Fruit fly (Drosophila melanogaster): ENCODE results near the gene Dad.

Dad gene

dm6 chr3R:17020956-17021355 is 32.9 kb upstream of the Dad start, which contains the start of gene Adsl (continued):
- no peak for TF ChIP-seq abd-A (tag; optimal IDR thresholded peaks at IDR 0.05)
- peak; percentile 88 for TF ChIP-seq MTF-1 (GFP tag; optimal IDR thresholded peaks at IDR 0.05; ENCODE audit: borderline replicate concordance)
- TF ChIP-seq CG10565 (GFP tag; optimal IDR thresholded peaks at IDR 0.05): no peak
- TF ChIP-seq CG12391 (tag; optimal IDR thresholded peaks at IDR 0.05): peak; percentile 72
- peak; percentile 84 for TF ChIP-seq CG1603 (tag; optimal IDR thresholded peaks at IDR 0.05)
- no peak for TF ChIP-seq Atf-2 (GFP tag; optimal IDR thresholded peaks at IDR 0.05)
- TF ChIP-seq Mes4 (GFP tag; optimal IDR thresholded peaks at IDR 0.05): peak; percentile 45
- TF ChIP-seq pfk (GFP tag; optimal IDR thresholded peaks at IDR 0.05): peak; percentile 35
- TF ChIP-seq salm (tag; optimal IDR thresholded peaks at IDR 0.05): peak; percentile 55
- no peak for TF ChIP-seq bowl (GFP tag; IDR thresholded peaks at IDR 0.05)
- no peak for TF ChIP-seq dati (GFP tag; IDR thresholded peaks at IDR 0.05)
- peak; percentile 71 for TF ChIP-seq MBD-R2 (GFP tag; IDR thresholded peaks at IDR 0.05)
- peak; percentile 79 for TF ChIP-seq CG6254 (GFP tag; optimal IDR thresholded peaks at IDR 0.05)
- TF ChIP-seq BtbVII (GFP tag; optimal IDR thresholded peaks at IDR 0.05): peak; percentile 76
- peak; percentile 83 for TF ChIP-seq gsb-n (tag; optimal IDR thresholded peaks at IDR 0.05)
- peak; percentile 78 for TF ChIP-seq CG6765 (GFP tag; optimal IDR thresholded peaks at IDR 0.05)
- TF ChIP-seq CG4404 (GFP tag; IDR thresholded peaks at IDR 0.05): no peak
- no peak for TF ChIP-seq CG7786 (GFP tag; optimal IDR thresholded peaks at IDR 0.05)
- TF ChIP-seq oc (tag; optimal IDR thresholded peaks at IDR 0.05): peak; percentile 62
- no peak for TF ChIP-seq pum (GFP tag; optimal IDR thresholded peaks at IDR 0.05)
- peak; percentile 12 for TF ChIP-seq da (GFP tag; optimal IDR thresholded peaks at IDR 0.05)
- peak; percentile 43 for TF ChIP-seq CG1024 (GFP tag; IDR thresholded peaks at IDR 0.05)
- no peak for TF ChIP-seq Rx (GFP tag; IDR thresholded peaks at IDR 0.05)
- TF ChIP-seq BEAF-32 (GFP tag; optimal IDR thresholded peaks at IDR 0.05): peak; percentile 57
- TF ChIP-seq chif (GFP tag; optimal IDR thresholded peaks at IDR 0.05): peak in 1 of 2 experiments; percentile 26
- TF ChIP-seq CG14050 (GFP tag; IDR thresholded peaks at IDR 0.05): peak; percentile 27; the same call in 1 of the 3 replicates
- no peak for TF ChIP-seq CG30431 (GFP tag; optimal IDR thresholded peaks at IDR 0.05)
- peak; percentile 68; the same call in 2 of the 3 replicates for TF ChIP-seq otp (GFP tag; IDR thresholded peaks at IDR 0.05)
- peak; percentile 29; the same call in 1 of the 3 replicates for TF ChIP-seq knrl (GFP tag; IDR thresholded peaks at IDR 0.05; ENCODE audit: partially characterized antibody)
- TF ChIP-seq Ravus (GFP tag; IDR thresholded peaks at IDR 0.05): no peak
- no peak for TF ChIP-seq lilli (GFP tag; optimal IDR thresholded peaks at IDR 0.05)
- TF ChIP-seq Bgb (GFP tag; IDR thresholded peaks at IDR 0.05; ENCODE audit: partially characterized antibody): peak; percentile 49; the same call in 1 of the 2 replicates
- TF ChIP-seq CG30403 (GFP tag; optimal IDR thresholded peaks at IDR 0.05): peak; percentile 42
- peak; percentile 91 for TF ChIP-seq dm (GFP tag; optimal IDR thresholded peaks at IDR 0.05)
- TF ChIP-seq tx (GFP tag; optimal IDR thresholded peaks at IDR 0.05): no peak
- TF ChIP-seq CG7271 (tag; optimal IDR thresholded peaks at IDR 0.05): peak; percentile 91
- peak; percentile 74 for TF ChIP-seq CG4424 (GFP tag; optimal IDR thresholded peaks at IDR 0.05)
- TF ChIP-seq gce (GFP tag; IDR thresholded peaks at IDR 0.05): no peak
- TF ChIP-seq insv (GFP tag; optimal IDR thresholded peaks at IDR 0.05): peak in 1 of 2 experiments; percentile 68
- TF ChIP-seq CG6689 (GFP tag; IDR thresholded peaks at IDR 0.05): peak; percentile 31; the same call in 1 of the 2 replicates
- TF ChIP-seq CG10462 (GFP tag; optimal IDR thresholded peaks at IDR 0.05): peak; percentile 73
- TF ChIP-seq Doc3 (GFP tag; IDR thresholded peaks at IDR 0.05; ENCODE audit: partially characterized antibody): no peak
- TF ChIP-seq bcd (GFP tag; optimal IDR thresholded peaks at IDR 0.05): peak; percentile 75
- peak; percentile 50 for TF ChIP-seq kni (GFP tag; optimal IDR thresholded peaks at IDR 0.05)
- TF ChIP-seq CG9437 (GFP tag; optimal IDR thresholded peaks at IDR 0.05): peak; percentile 65
- no peak for TF ChIP-seq CG8290 (GFP tag; optimal IDR thresholded peaks at IDR 0.05)
- peak in 1 of 2 experiments; percentile 3 for TF ChIP-seq CG8290 (tag; optimal IDR thresholded peaks at IDR 0.05)
- peak; percentile 11 for TF ChIP-seq pb (GFP tag; optimal IDR thresholded peaks at IDR 0.05)
- no peak for TF ChIP-seq shn (GFP tag; optimal IDR thresholded peaks at IDR 0.05)
- TF ChIP-seq stwl (tag; optimal IDR thresholded peaks at IDR 0.05): peak; percentile 99
- TF ChIP-seq CkIIα-i1 (GFP tag; IDR thresholded peaks at IDR 0.05): no peak

Measured in whole organism, embryonic.